Fruit fly (Drosophila melanogaster) whole organism, adult: ENCODE results near the gene Fer1.
A peak's percentile ranks its signal among the peaks of the same experiment; 100 is the strongest.

Experiments used
- CG11617 ChIP-seq: fragments of 200-800 bp; sonication (Bioruptor generic); optimal IDR thresholded peaks from 2 replicates; lab custom pipeline; 2017; ENCODE audit warnings: mild to moderate bottlenecking, missing biosample characterization, missing genetic modification reagents, missing genetic modification characterization
- CG14711 ChIP-seq: fragments of 200-800 bp; sonication (Bioruptor generic); optimal IDR thresholded peaks from 2 replicates; lab custom pipeline; 2018; ENCODE audit warnings: missing biosample characterization, mild to moderate bottlenecking, missing genetic modification characterization, moderate library complexity
- CG5204 ChIP-seq: fragments of 200-800 bp; sonication (Bioruptor generic); optimal IDR thresholded peaks from 2 replicates; lab custom pipeline; 2016; ENCODE audit warnings: missing biosample characterization, missing genetic modification characterization
- CG7045 ChIP-seq: fragments of 200-800 bp; sonication (Bioruptor generic); optimal IDR thresholded peaks from 2 replicates; lab custom pipeline; 2017; ENCODE audit warnings: missing biosample characterization, mild to moderate bottlenecking, missing genetic modification characterization
- CG7101 ChIP-seq: fragments of 200-800 bp; sonication (Bioruptor generic); optimal IDR thresholded peaks from 2 replicates; lab custom pipeline; 2018; ENCODE audit warnings: missing biosample characterization, mild to moderate bottlenecking, missing genetic modification characterization, moderate library complexity
- Clk ChIP-seq: fragments of 200-800 bp; sonication (Bioruptor generic); optimal IDR thresholded peaks from 2 replicates; lab custom pipeline; 2017; ENCODE audit warnings: missing biosample characterization, missing genetic modification characterization
- Hr96 ChIP-seq: fragments of 200-800 bp; sonication (Bioruptor generic); optimal IDR thresholded peaks from 2 replicates; lab custom pipeline; 2016; ENCODE audit warnings: missing biosample characterization, missing genetic modification characterization
- Mnt ChIP-seq: fragments of 200-800 bp; sonication (Bioruptor generic); optimal IDR thresholded peaks from 2 replicates; lab custom pipeline; 2016; ENCODE audit warnings: missing biosample characterization, mild to moderate bottlenecking, missing genetic modification characterization
- bab1 ChIP-seq: fragments of 200-800 bp; sonication (Bioruptor generic); optimal IDR thresholded peaks from 3 replicates; lab custom pipeline; 2019; ENCODE audit warnings: missing biosample characterization, mild to moderate bottlenecking, missing genetic modification characterization, moderate library complexity
- cic ChIP-seq: fragments of 200-800 bp; sonication (Bioruptor generic); optimal IDR thresholded peaks from 2 replicates; lab custom pipeline; 2017; ENCODE audit warnings: missing biosample characterization, mild to moderate bottlenecking, missing genetic modification characterization, moderate library complexity
- cnc ChIP-seq, 2 experiments: fragments of >200 bp; optimal IDR thresholded peaks; 2 replicates each; lab custom pipeline; 2017
- ovo ChIP-seq: fragments of 200-800 bp; sonication (Bioruptor generic); optimal IDR thresholded peaks from 2 replicates; lab custom pipeline; 2016; ENCODE audit warnings: missing biosample characterization, missing genetic modification characterization
- tj ChIP-seq: fragments of 200-800 bp; sonication (Bioruptor generic); optimal IDR thresholded peaks from 3 replicates; lab custom pipeline; 2017; ENCODE audit warnings: missing biosample characterization, mild to moderate bottlenecking, missing genetic modification characterization, moderate library complexity

- no peak for TF ChIP-seq cnc (optimal IDR thresholded peaks at IDR 0.05; lab: Kevin White, UChicago)
- TF ChIP-seq CG11617 (GFP tag; lab: Kevin White, UChicago) = peak; percentile 11
- peak; percentile 55 for TF ChIP-seq Mnt
- no peak for TF ChIP-seq ovo (GFP tag; lab: Kevin White, UChicago)
- TF ChIP-seq tj (GFP tag; lab: Kevin White, UChicago) = peak; percentile 35
- peak; percentile 25 for TF ChIP-seq CG5204 (GFP tag; lab: Kevin White, UChicago)
- peak; percentile 66 for TF ChIP-seq bab1 (GFP tag; lab: Kevin White, UChicago)
- no peak for TF ChIP-seq Hr96 (GFP tag; lab: Kevin White, UChicago)
- TF ChIP-seq CG14711 (tag; lab: Kevin White, UChicago) = peak; percentile 34
- TF ChIP-seq cic (GFP tag; lab: Kevin White, UChicago) = peak; percentile 90
- peak; percentile 47 for TF ChIP-seq CG7045 (GFP tag; lab: Kevin White, UChicago)
- peak; percentile 6 for TF ChIP-seq CG7101 (tag; lab: Kevin White, UChicago)
- TF ChIP-seq Clk (GFP tag; lab: Kevin White, UChicago) = no peak
Observed at dm6 chr3R:7129280-7130069, 6.5 kb upstream of the Fer1 start, which contains the start of gene CG31248.
